Worm (Caenorhabditis elegans) whole organism, L4 larva: ENCODE data around the gene lec-5.
A peak's percentile ranks its signal among the peaks of the same experiment; 100 is the strongest.

Experiments
- F10B5.3 ChIP-seq: sonication (generic microtip); optimal IDR thresholded peaks from 2 replicates; lab custom pipeline; 2016; ENCODE audit warnings: mild to moderate bottlenecking, missing genetic modification characterization, missing compliant biosample characterization
- F26F4.8 ChIP-seq: fragments of 200-800 bp; sonication (Bioruptor generic); conservative IDR thresholded peaks from 2 replicates; pipeline ENCODE4 v1.3.6; 2022; ENCODE audit warnings: missing genetic modification characterization, missing compliant biosample characterization
- F44E2.7 ChIP-seq: fragments of 200-800 bp; sonication (Bioruptor generic); IDR thresholded peaks from 2 replicates; pipeline ENCODE4 v2.1.2; 2022; ENCODE audit warnings: missing genetic modification characterization, missing compliant biosample characterization
- F49E8.2 ChIP-seq: sonication (generic microtip); optimal IDR thresholded peaks from 2 replicates; lab custom pipeline; 2016; ENCODE audit warnings: missing compliant biosample characterization, mild to moderate bottlenecking, missing genetic modification characterization, borderline replicate concordance
- R02D3.7 ChIP-seq: fragments of 150-350 bp; sonication (generic microtip); optimal IDR thresholded peaks from 3 replicates; lab custom pipeline; 2014; ENCODE audit warnings: missing biosample characterization, missing genetic modification characterization
- T20F7.1 ChIP-seq: fragments of 200-800 bp; sonication (Bioruptor generic); optimal IDR thresholded peaks from 2 replicates; lab custom pipeline; 2018; ENCODE audit warnings: mild to moderate bottlenecking, missing genetic modification characterization, missing compliant biosample characterization
- Y75B8A.6 ChIP-seq: fragments of 200-800 bp; sonication (Bioruptor generic); IDR thresholded peaks from 2 replicates; pipeline ENCODE4 v1.3.6; 2022; ENCODE audit warnings: missing genetic modification reagents, missing genetic modification characterization, missing compliant biosample characterization
- aha-1 ChIP-seq: fragments of 150-350 bp; peaks from one replicate; lab custom pipeline; 2014; ENCODE audit warnings: missing biosample characterization, missing genetic modification characterization
- ceh-28 ChIP-seq: fragments of 150-350 bp; optimal IDR thresholded peaks from 2 replicates; lab custom pipeline; 2014; ENCODE audit warnings: missing biosample characterization, missing genetic modification reagents, missing genetic modification characterization
- ctbp-1 ChIP-seq: fragments of 200-800 bp; sonication (Bioruptor generic); IDR thresholded peaks from 2 replicates; pipeline ENCODE4 v1.3.6; 2022; ENCODE audit warnings: missing genetic modification reagents, missing genetic modification characterization, missing compliant biosample characterization
- daf-12 ChIP-seq: fragments of 150-350 bp; optimal IDR thresholded peaks from 2 replicates; lab custom pipeline; 2014; ENCODE audit warnings: missing biosample characterization, missing genetic modification reagents, missing genetic modification characterization
- daf-16 ChIP-seq, 3 experiments: sonication (generic microtip); optimal IDR thresholded peaks; 2 replicates each; lab custom pipeline; 2016 to 2017; ENCODE audit warnings: missing genetic modification characterization in 3 of 3, missing genetic modification reagents in 3 of 3, mild to moderate bottlenecking in 2 of 3, missing compliant biosample characterization in 2 of 3, missing biosample characterization in 1 of 3, moderate library complexity in 1 of 3
- dmd-6 ChIP-seq: fragments of 200-800 bp; sonication (Bioruptor generic); IDR thresholded peaks from 2 replicates; pipeline ENCODE4 v1.3.6; 2022; ENCODE audit warnings: missing genetic modification reagents, missing genetic modification characterization, missing compliant biosample characterization
- dmd-8 ChIP-seq: fragments of 200-800 bp; sonication (Bioruptor generic); IDR thresholded peaks from 2 replicates; pipeline ENCODE4 v1.3.6; 2022; ENCODE audit warnings: missing genetic modification characterization, missing compliant biosample characterization
- dpl-1 ChIP-seq: fragments of 150-350 bp; optimal IDR thresholded peaks from 2 replicates; lab custom pipeline; 2014; ENCODE audit warnings: missing biosample characterization, missing genetic modification reagents, missing genetic modification characterization
- dve-1 ChIP-seq: sonication (generic microtip); optimal IDR thresholded peaks from 2 replicates; lab custom pipeline; 2017; ENCODE audit warnings: antibody characterized with exemption, mild to moderate bottlenecking, missing genetic modification characterization, missing compliant biosample characterization; ENCODE audit not compliant: insufficient read depth
- egl-27 ChIP-seq: sonication (generic microtip); optimal IDR thresholded peaks from 3 replicates; lab custom pipeline; 2017; ENCODE audit warnings: missing biosample characterization, missing genetic modification reagents, missing genetic modification characterization
- fos-1 ChIP-seq: fragments of 150-350 bp; optimal IDR thresholded peaks from 2 replicates; lab custom pipeline; 2014; ENCODE audit warnings: missing biosample characterization, missing genetic modification characterization
- gei-8 ChIP-seq: fragments of 200-800 bp; sonication (Bioruptor generic); optimal IDR thresholded peaks from 2 replicates; lab custom pipeline; 2018; ENCODE audit warnings: mild to moderate bottlenecking, missing genetic modification characterization, missing compliant biosample characterization
- hlh-11 ChIP-seq: fragments of 200-800 bp; sonication (Bioruptor generic); optimal IDR thresholded peaks from 2 replicates; lab custom pipeline; 2018; ENCODE audit warnings: mild to moderate bottlenecking, missing genetic modification characterization, missing compliant biosample characterization
- lin-1 ChIP-seq: fragments of 200-800 bp; sonication (Bioruptor generic); IDR thresholded peaks from 2 replicates; pipeline ENCODE4 v1.3.6; 2022; ENCODE audit warnings: missing genetic modification reagents, missing genetic modification characterization, missing compliant biosample characterization
- lin-29 ChIP-seq: fragments of 200-800 bp; sonication (Bioruptor generic); IDR thresholded peaks from 2 replicates; pipeline ENCODE4 v1.3.6; 2022; ENCODE audit warnings: missing genetic modification reagents, missing genetic modification characterization, missing compliant biosample characterization
- lin-38 ChIP-seq: fragments of 200-800 bp; sonication (Bioruptor generic); IDR thresholded peaks from 2 replicates; pipeline ENCODE4 v1.3.6; 2022; ENCODE audit warnings: missing genetic modification reagents, missing genetic modification characterization, missing compliant biosample characterization
- lin-39 ChIP-seq: fragments of 150-350 bp; optimal IDR thresholded peaks from 2 replicates; lab custom pipeline; 2014; ENCODE audit warnings: missing biosample characterization, missing genetic modification reagents, missing genetic modification characterization
- lir-3 ChIP-seq: sonication (generic microtip); optimal IDR thresholded peaks from 2 replicates; lab custom pipeline; 2016; ENCODE audit warnings: mild to moderate bottlenecking, missing genetic modification characterization, missing compliant biosample characterization
- lsy-2 ChIP-seq, 2 experiments: fragments of 150-350 bp in 1 of 2; sonication (generic microtip) in 1 of 2; optimal IDR thresholded peaks; 2 replicates each; lab custom pipeline; 2014 to 2017; ENCODE audit warnings: missing biosample characterization in 2 of 2, missing genetic modification characterization in 2 of 2
- madf-5 ChIP-seq, 2 experiments: fragments of 200-800 bp; sonication (Bioruptor generic); IDR thresholded peaks; 2 replicates each; pipeline ENCODE4 v1.3.6; 2022; ENCODE audit warnings: missing compliant biosample characterization in 2 of 2, missing genetic modification characterization in 2 of 2
- mdl-1 ChIP-seq, 2 experiments: fragments of 150-350 bp in 1 of 2; sonication (generic microtip) in 1 of 2; optimal IDR thresholded peaks; 2 replicates each; lab custom pipeline; 2014 to 2017; ENCODE audit warnings: missing biosample characterization in 2 of 2, missing genetic modification characterization in 2 of 2
- mep-1 ChIP-seq: fragments of 150-350 bp; sonication (generic microtip); optimal IDR thresholded peaks from 3 replicates; lab custom pipeline; 2014; ENCODE audit warnings: missing biosample characterization, missing genetic modification characterization
- mxl-2 ChIP-seq: fragments of 200-800 bp; sonication (Bioruptor generic); conservative IDR thresholded peaks from 2 replicates; pipeline ENCODE4 v1.3.6; 2022; ENCODE audit warnings: missing genetic modification reagents, missing genetic modification characterization, missing compliant biosample characterization
- nhr-111 ChIP-seq: fragments of 200-800 bp; sonication (Bioruptor generic); optimal IDR thresholded peaks from 2 replicates; lab custom pipeline; 2018; ENCODE audit warnings: mild to moderate bottlenecking, missing genetic modification characterization, missing compliant biosample characterization
- nhr-28 ChIP-seq: fragments of 150-350 bp; optimal IDR thresholded peaks from 2 replicates; lab custom pipeline; 2014; ENCODE audit warnings: missing biosample characterization, missing genetic modification characterization
- nhr-42 ChIP-seq: fragments of 200-800 bp; sonication (Bioruptor generic); IDR thresholded peaks from 2 replicates; pipeline ENCODE4 v1.3.6; 2022; ENCODE audit warnings: missing genetic modification characterization, missing compliant biosample characterization
- nhr-48 ChIP-seq: sonication (generic microtip); optimal IDR thresholded peaks from 2 replicates; lab custom pipeline; 2016; ENCODE audit warnings: mild to moderate bottlenecking, missing genetic modification characterization, missing compliant biosample characterization
- nhr-6 ChIP-seq: fragments of 150-350 bp; optimal IDR thresholded peaks from 2 replicates; lab custom pipeline; 2014; ENCODE audit warnings: missing biosample characterization, missing genetic modification characterization
- php-3 ChIP-seq: fragments of 200-800 bp; sonication (Bioruptor generic); IDR thresholded peaks from 2 replicates; pipeline ENCODE4 v1.3.6; 2022; ENCODE audit warnings: missing genetic modification reagents, missing genetic modification characterization, missing compliant biosample characterization
- pqm-1 ChIP-seq: sonication (generic microtip); optimal IDR thresholded peaks from 2 replicates; lab custom pipeline; 2017; ENCODE audit warnings: missing biosample characterization, missing genetic modification characterization
- set-16 ChIP-seq: fragments of 200-800 bp; sonication (Bioruptor generic); IDR thresholded peaks from 2 replicates; pipeline ENCODE4 v1.3.6; 2022; ENCODE audit warnings: missing genetic modification reagents, missing genetic modification characterization, missing compliant biosample characterization
- skn-1 ChIP-seq: fragments of 150-350 bp; optimal IDR thresholded peaks from 2 replicates; lab custom pipeline; 2014; ENCODE audit warnings: missing biosample characterization, missing genetic modification characterization
- snpc-1.2 ChIP-seq: fragments of 200-800 bp; sonication (Bioruptor generic); IDR thresholded peaks from 2 replicates; pipeline ENCODE4 v1.3.6; 2022; ENCODE audit warnings: missing genetic modification reagents, missing genetic modification characterization, missing compliant biosample characterization
- snpc-4 ChIP-seq: fragments of 150-350 bp; optimal IDR thresholded peaks from 2 replicates; lab custom pipeline; 2014; ENCODE audit warnings: missing biosample characterization, missing genetic modification characterization
- spr-1 ChIP-seq: sonication (generic microtip); optimal IDR thresholded peaks from 2 replicates; lab custom pipeline; 2016; ENCODE audit warnings: mild to moderate bottlenecking, missing genetic modification characterization, missing compliant biosample characterization
- spr-3 ChIP-seq: fragments of 200-800 bp; sonication (Bioruptor generic); optimal IDR thresholded peaks from 2 replicates; lab custom pipeline; 2018; ENCODE audit warnings: mild to moderate bottlenecking, missing genetic modification characterization, missing compliant biosample characterization
- tag-97 ChIP-seq: fragments of 200-800 bp; sonication (Bioruptor generic); IDR thresholded peaks from 2 replicates; pipeline ENCODE4 v1.3.6; 2022; ENCODE audit warnings: missing genetic modification characterization, missing compliant biosample characterization
- vab-7 ChIP-seq: fragments of 200-800 bp; sonication (Bioruptor generic); IDR thresholded peaks from 2 replicates; pipeline ENCODE4 v1.3.6; 2022; ENCODE audit warnings: missing genetic modification reagents, missing genetic modification characterization, missing compliant biosample characterization
- zag-1 ChIP-seq: fragments of 150-350 bp; optimal IDR thresholded peaks from 2 replicates; lab custom pipeline; 2014; ENCODE audit warnings: missing biosample characterization, missing genetic modification characterization
- zfp-2 ChIP-seq: sonication (generic microtip); optimal IDR thresholded peaks from 2 replicates; lab custom pipeline; 2016; ENCODE audit warnings: mild to moderate bottlenecking, missing genetic modification characterization, missing compliant biosample characterization
- zfp-3 ChIP-seq: fragments of 200-800 bp; sonication (Bioruptor generic); conservative IDR thresholded peaks from 2 replicates; pipeline ENCODE4 v1.3.6; 2022; ENCODE audit warnings: missing genetic modification reagents, missing genetic modification characterization, missing compliant biosample characterization
- zip-2 ChIP-seq: fragments of 150-350 bp; optimal IDR thresholded peaks from 2 replicates; lab custom pipeline; 2014; ENCODE audit warnings: missing biosample characterization, missing genetic modification characterization

The lec-5 gene

DNA sequence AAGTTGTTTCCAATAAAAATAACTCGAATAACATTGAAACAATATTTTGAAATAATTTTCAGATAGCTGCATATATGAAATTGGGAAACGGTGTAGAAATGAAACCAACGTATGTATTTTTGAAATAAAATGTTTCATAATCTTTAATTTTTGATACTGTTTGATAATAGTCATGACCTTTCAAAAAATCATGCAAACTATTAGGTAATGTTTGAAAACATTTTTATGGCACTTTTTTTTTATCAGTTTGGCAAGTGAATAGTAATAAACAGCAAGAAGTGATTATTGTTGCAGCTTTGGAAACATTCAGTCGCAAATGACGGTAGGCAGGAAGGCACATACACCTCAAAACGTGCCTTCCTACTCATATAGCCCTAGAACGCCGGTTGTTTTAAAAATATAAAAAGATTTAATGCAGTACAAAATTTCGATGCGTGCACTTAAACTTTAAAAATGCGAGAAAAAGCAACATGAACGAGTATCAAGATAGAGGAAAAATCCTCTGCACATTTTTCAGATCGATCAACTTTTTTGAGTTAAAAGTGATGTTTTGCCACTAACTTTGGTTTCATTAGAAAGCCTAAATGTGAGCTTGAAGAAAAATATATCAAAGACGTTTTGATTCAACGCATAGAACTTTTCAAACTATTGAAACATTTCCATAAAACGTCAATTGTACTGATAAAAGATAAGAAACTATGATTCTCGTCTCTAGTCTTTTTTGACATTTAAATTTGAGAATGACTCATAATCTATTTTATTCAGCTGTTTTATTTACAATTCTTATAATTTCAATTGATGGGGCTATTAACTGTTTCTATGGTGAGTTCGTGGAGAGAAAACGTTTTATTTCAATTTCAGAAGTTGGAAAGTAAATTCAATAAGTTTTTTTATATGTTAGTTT, 24.8 kb upstream of the lec-5 start, which contains the start of gene F55C12.19:
Gene F55C12.19, plus strand, starts transcription at position 735 of the 904 bp plus-strand sequence.
- TF ChIP-seq lin-29 (no peak), zfp-2 (tag; lab: Kevin White, UChicago) (no peak), dpl-1 (no peak), ctbp-1 (GFP tag; lab: Robert Waterston, UW) (no peak), lsy-2 (tag; optimal IDR thresholded peaks at IDR 0.05; lab: Kevin White, UChicago) (no peak), Y75B8A.6 (GFP tag; lab: Robert Waterston, UW) (no peak), T20F7.1 (GFP tag; lab: Kevin White, UChicago) (no peak), lin-38 (GFP tag; lab: Robert Waterston, UW) (no peak), nhr-111 (GFP tag; lab: Kevin White, UChicago) (no peak), snpc-1.2 (GFP tag; lab: Robert Waterston, UW) (no peak), set-16 (GFP tag; lab: Robert Waterston, UW) (no peak), F49E8.2 (tag; lab: Kevin White, UChicago) (no peak), aha-1 (tag; lab: Kevin White, UChicago) (peak; percentile 97), daf-16 (GFP tag; optimal IDR thresholded peaks at IDR 0.05; lab: Kevin White, UChicago) (no peak), daf-16 (tag; optimal IDR thresholded peaks at IDR 0.05; lab: Kevin White, UChicago) (peak; percentile 86), F26F4.8 (GFP tag; lab: Robert Waterston, UW) (no peak), mdl-1 (tag; optimal IDR thresholded peaks at IDR 0.05; lab: Kevin White, UChicago) (no peak), ceh-28 (tag; lab: Kevin White, UChicago) (no peak), dve-1 (tag; lab: Kevin White, UChicago) (peak; percentile 37), mxl-2 (GFP tag; lab: Robert Waterston, UW) (no peak), R02D3.7 (tag; lab: Kevin White, UChicago) (no peak), F44E2.7 (GFP tag; lab: Robert Waterston, UW) (no peak), spr-3 (GFP tag; lab: Kevin White, UChicago) (no peak), gei-8 (no peak), vab-7 (GFP tag; lab: Robert Waterston, UW) (no peak), madf-5 (GFP tag; IDR thresholded peaks at IDR 0.05; lab: Robert Waterston, UW) (no peak), zip-2 (tag; lab: Kevin White, UChicago) (no peak), hlh-11 (tag; lab: Kevin White, UChicago) (no peak), lin-1 (no peak), mep-1 (tag; lab: Kevin White, UChicago) (peak; percentile 2), skn-1 (no peak), spr-1 (tag; lab: Kevin White, UChicago) (no peak), dmd-6 (GFP tag; lab: Robert Waterston, UW) (peak; percentile 59), lin-39 (tag; lab: Kevin White, UChicago) (no peak), nhr-48 (tag; lab: Kevin White, UChicago) (no peak), nhr-28 (peak; percentile 39), php-3 (GFP tag; lab: Robert Waterston, UW) (peak; percentile 54; the same call in 1 of the 2 replicates), dmd-8 (GFP tag; lab: Robert Waterston, UW) (no peak), zfp-3 (GFP tag; lab: Robert Waterston, UW) (no peak), zag-1 (tag; lab: Kevin White, UChicago) (no peak), fos-1 (no peak), egl-27 (tag; lab: Kevin White, UChicago) (no peak), nhr-6 (tag; lab: Kevin White, UChicago) (peak; percentile 78), pqm-1 (tag; lab: Kevin White, UChicago) (peak; percentile 52), snpc-4 (tag; lab: Kevin White, UChicago) (no peak), nhr-42 (GFP tag; lab: Robert Waterston, UW) (no peak), F10B5.3 (tag; lab: Kevin White, UChicago) (no peak), daf-12 (tag; lab: Kevin White, UChicago) (no peak), lir-3 (tag; lab: Kevin White, UChicago) (no peak), tag-97 (GFP tag; lab: Robert Waterston, UW) (no peak)
- TF ChIP-seq, all 104 proteins: peak for 9
